Fruit fly (Drosophila melanogaster): ENCODE measurements around the gene CG43999.

Gene CG43999

DNA sequence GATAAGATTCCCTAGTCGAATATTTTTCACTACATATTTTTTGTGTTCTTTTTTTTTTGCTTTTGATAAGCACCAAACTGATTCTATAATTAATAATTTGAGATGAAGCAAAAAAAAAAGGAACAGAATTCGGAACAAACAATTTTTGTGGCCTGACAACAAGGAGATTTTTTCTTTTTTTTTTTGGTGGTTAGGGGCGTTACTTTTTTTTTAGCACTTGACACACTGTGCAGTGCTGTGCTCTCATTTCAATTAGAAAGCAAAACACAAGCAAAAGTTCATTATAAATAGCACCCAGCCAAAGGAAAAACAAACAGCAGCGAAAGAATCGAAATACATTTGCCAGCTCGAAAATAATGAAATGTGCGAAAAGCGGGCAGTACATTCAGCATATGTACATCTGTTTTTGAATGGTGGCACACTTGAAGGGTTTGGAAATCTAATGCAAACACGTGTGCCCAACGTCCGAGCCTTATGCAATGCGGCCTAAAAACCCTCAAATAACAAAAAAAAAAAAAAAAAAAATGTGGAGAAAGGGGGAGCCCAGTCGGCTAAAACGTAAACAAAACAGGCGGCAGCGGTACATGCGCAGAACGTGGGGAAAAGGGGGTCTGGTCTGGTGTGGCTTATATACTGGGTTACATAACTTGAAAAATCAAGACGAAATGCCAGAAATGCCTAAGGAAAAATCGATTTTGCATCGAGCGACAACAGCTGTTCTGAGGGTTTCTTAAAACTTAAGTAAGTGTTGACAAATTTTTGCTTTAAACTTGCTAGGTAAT lies 13.0 kb upstream of the CG43999 start (continued):
- TF ChIP-seq CG11762 (GFP tag; optimal IDR thresholded peaks at IDR 0.05; ENCODE audit: insufficient read depth), result no peak
- no peak for TF ChIP-seq Eip93F (GFP tag; optimal IDR thresholded peaks at IDR 0.05)
- peak; percentile 43; the same call in 2 of the 3 replicates for TF ChIP-seq CG6163 (GFP tag; IDR thresholded peaks at IDR 0.05)
- no peak for TF ChIP-seq fd59A (GFP tag; optimal IDR thresholded peaks at IDR 0.05)
- peak; percentile 34 for TF ChIP-seq Eip75B (GFP tag; optimal IDR thresholded peaks at IDR 0.05)
- no peak for TF ChIP-seq dsx (GFP tag; optimal IDR thresholded peaks at IDR 0.05; ENCODE audit: poor library complexity, severe bottlenecking)
- peak; percentile 56 for TF ChIP-seq CG15336 (GFP tag; IDR thresholded peaks at IDR 0.05)
- peak; percentile 26 for TF ChIP-seq net (GFP tag; optimal IDR thresholded peaks at IDR 0.05)
- peak; percentile 55 for TF ChIP-seq vri (GFP tag; optimal IDR thresholded peaks at IDR 0.05)
- TF ChIP-seq Eip78C (GFP tag), result peak; percentile 78
- peak; percentile 23 for TF ChIP-seq CG3919 (GFP tag; optimal IDR thresholded peaks at IDR 0.05)
- TF ChIP-seq fkh (GFP tag; optimal IDR thresholded peaks at IDR 0.05), result peak; percentile 29
- no peak for TF ChIP-seq CG6854 (GFP tag; optimal IDR thresholded peaks at IDR 0.05)
- no peak for TF ChIP-seq Sox15 (GFP tag; optimal IDR thresholded peaks at IDR 0.05)
- no peak for TF ChIP-seq CG6808 (GFP tag; optimal IDR thresholded peaks at IDR 0.05)

DNA sequence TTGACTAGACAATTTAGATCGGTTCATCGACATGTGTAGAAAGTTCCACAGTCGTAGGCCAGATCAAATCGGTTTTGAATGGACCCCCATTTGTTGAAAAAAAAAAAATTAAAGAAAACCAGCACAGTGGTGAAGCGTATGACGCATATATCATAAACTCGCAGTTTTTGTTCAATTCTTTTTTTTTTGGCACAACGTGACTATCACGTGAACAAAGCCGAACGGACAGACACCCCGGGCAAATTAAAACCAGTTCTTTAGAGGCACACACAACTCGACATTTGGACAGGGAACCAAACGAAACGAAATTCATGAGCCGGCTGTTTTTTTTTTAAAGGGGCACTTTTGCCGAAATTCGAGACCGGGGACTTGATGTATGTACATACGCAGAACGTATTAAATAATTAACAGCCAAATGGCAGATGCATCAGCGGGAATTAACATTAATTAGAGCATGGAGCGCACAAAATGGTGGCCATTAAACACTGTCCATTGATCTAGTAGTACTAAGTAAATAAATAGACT lies 12.1 kb upstream of the CG43999 start:
- TF ChIP-seq CG11294 (GFP tag; IDR thresholded peaks at IDR 0.05), result no peak
- no peak for TF ChIP-seq CG7368 (GFP tag; optimal IDR thresholded peaks at IDR 0.05)
- TF ChIP-seq CG34406 (GFP tag; optimal IDR thresholded peaks at IDR 0.05), result no peak
- TF ChIP-seq svp (GFP tag), result no peak
- TF ChIP-seq CG6163 (GFP tag; IDR thresholded peaks at IDR 0.05), result no peak
- TF ChIP-seq Lpt (GFP tag; optimal IDR thresholded peaks at IDR 0.05), result no peak
- TF ChIP-seq dac (GFP tag; optimal IDR thresholded peaks at IDR 0.05), result no peak
- TF ChIP-seq Met (GFP tag; optimal IDR thresholded peaks at IDR 0.05), result no peak
- TF ChIP-seq Hr39 (GFP tag; optimal IDR thresholded peaks at IDR 0.05), result no peak
- TF ChIP-seq topi (GFP tag; optimal IDR thresholded peaks at IDR 0.05), result no peak
- TF ChIP-seq CG8119 (GFP tag; IDR thresholded peaks at IDR 0.05), result no peak
- no peak for TF ChIP-seq CG16779 (tag; optimal IDR thresholded peaks at IDR 0.05)
- no peak for TF ChIP-seq CG6276 (GFP tag; optimal IDR thresholded peaks at IDR 0.05)
- no peak for TF ChIP-seq Eip93F (GFP tag; optimal IDR thresholded peaks at IDR 0.05)
- no peak for TF ChIP-seq CG15336 (GFP tag; IDR thresholded peaks at IDR 0.05)
- no peak for TF ChIP-seq CG32006 (GFP tag; optimal IDR thresholded peaks at IDR 0.05)

DNA sequence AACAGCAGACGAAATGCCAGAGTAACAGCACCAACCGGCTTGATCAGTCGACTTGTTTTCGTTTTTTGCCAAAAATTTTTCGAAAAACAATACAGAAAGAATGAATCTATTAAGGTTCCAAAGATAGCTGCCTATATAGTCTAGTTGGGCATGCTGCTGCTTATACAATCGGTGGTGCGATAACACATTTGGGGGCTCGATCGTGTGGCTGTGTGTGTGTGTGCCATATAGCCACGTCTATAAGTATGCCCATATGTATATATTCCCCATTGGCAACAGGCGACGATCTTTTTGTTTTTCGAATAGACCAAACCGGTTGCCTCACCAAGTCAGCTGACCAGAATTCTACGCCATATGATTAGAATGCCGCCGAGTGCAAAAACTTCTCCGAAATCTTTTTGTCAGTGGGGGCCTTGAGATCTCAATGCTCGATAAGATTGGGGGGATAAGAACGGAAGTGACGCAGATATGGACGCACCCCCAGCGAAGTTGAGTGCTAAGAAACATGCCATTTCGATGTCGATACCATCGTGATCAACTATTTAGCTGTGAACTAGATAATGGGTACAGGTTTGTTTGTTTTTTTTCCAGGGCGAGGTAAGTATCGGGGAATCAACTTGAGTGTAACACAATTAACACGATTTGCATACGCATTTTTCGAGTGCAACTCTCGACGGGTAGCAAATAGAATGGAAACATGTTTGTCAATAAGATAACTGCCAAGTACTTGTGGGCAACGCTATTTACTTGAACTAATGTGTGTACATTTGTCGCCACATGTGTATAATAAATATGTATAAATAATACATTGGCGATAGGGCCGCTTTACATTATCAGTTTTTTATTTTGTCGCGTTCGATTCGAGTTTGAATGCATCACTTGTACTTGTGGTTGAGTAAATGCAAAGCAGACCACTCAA lies 11.4 kb upstream of the CG43999 start:
- TF ChIP-seq cyc (GFP tag; optimal IDR thresholded peaks at IDR 0.05), result no peak
- peak; percentile 4 for TF ChIP-seq CG10669 (GFP tag; optimal IDR thresholded peaks at IDR 0.05)
- TF ChIP-seq topi (GFP tag; optimal IDR thresholded peaks at IDR 0.05), result no peak
- TF ChIP-seq fkh (GFP tag; optimal IDR thresholded peaks at IDR 0.05), result peak; percentile 96
- TF ChIP-seq Hr38 (GFP tag; optimal IDR thresholded peaks at IDR 0.05), result peak; percentile 35
- TF ChIP-seq CG32006 (GFP tag; optimal IDR thresholded peaks at IDR 0.05), result peak; percentile 38
- TF ChIP-seq CG15336 (GFP tag; IDR thresholded peaks at IDR 0.05), result peak; percentile 43; the same call in 1 of the 2 replicates
- TF ChIP-seq CG16779 (tag; optimal IDR thresholded peaks at IDR 0.05), result peak; percentile 40
- TF ChIP-seq CG6276 (GFP tag; optimal IDR thresholded peaks at IDR 0.05), result peak; percentile 3
- peak; percentile 45; the same call in 1 of the 3 replicates for TF ChIP-seq CG8119 (GFP tag; IDR thresholded peaks at IDR 0.05)
- TF ChIP-seq OdsH (GFP tag; optimal IDR thresholded peaks at IDR 0.05), result peak; percentile 17
- no peak for TF ChIP-seq Sox14 (GFP tag; optimal IDR thresholded peaks at IDR 0.05)
- peak; percentile 6 for TF ChIP-seq acj6 (GFP tag; optimal IDR thresholded peaks at IDR 0.05)
- TF ChIP-seq Eip78C (GFP tag), result peak; percentile 61
- TF ChIP-seq eg (GFP tag; IDR thresholded peaks at IDR 0.05), result peak; percentile 49; the same call in 2 of the 3 replicates
- TF ChIP-seq CG6854 (GFP tag; optimal IDR thresholded peaks at IDR 0.05), result no peak
- TF ChIP-seq net (GFP tag; optimal IDR thresholded peaks at IDR 0.05), result peak; percentile 4
- 0 out of 3 replicates have a peak, but pooled peaks have one; percentile 7 for TF ChIP-seq CG6163 (GFP tag; IDR thresholded peaks at IDR 0.05)
